Worm (Caenorhabditis elegans) whole organism, midembryonic: Measurements from ENCODE around the gene C45B11.9.

Source experiments
- flt-1 ChIP-seq: fragments of 200-800 bp; sonication (Bioruptor generic); IDR thresholded peaks from 2 replicates; pipeline ENCODE4 v1.3.6; 2022; ENCODE audit warnings: missing genetic modification characterization, missing compliant biosample characterization
- tab-1 ChIP-seq: fragments of 200-800 bp; sonication (Bioruptor generic); IDR thresholded peaks from 2 replicates; pipeline ENCODE4 v1.3.6; 2022; ENCODE audit warnings: missing genetic modification characterization, missing compliant biosample characterization
- ztf-23 ChIP-seq: fragments of 200-800 bp; sonication (Bioruptor generic); IDR thresholded peaks from 2 replicates; pipeline ENCODE4 v1.3.6; 2022; ENCODE audit warnings: missing genetic modification reagents, missing genetic modification characterization, missing compliant biosample characterization
- ztf-29 ChIP-seq: fragments of 200-800 bp; sonication (Bioruptor generic); IDR thresholded peaks from 2 replicates; pipeline ENCODE4 v1.3.6; 2022; ENCODE audit warnings: missing genetic modification reagents, missing genetic modification characterization, missing compliant biosample characterization

- TF ChIP-seq ztf-23 (GFP tag; lab: Robert Waterston, UW) (no peak), tab-1 (no peak), ztf-29 (no peak), flt-1 (GFP tag; lab: Robert Waterston, UW) (no peak)
Observed at ce11 chrV:11076403-11076802, 36.3 kb downstream of the C45B11.9 start.
